Worm (Caenorhabditis elegans) whole organism, young adult: ENCODE results near the gene B0563.8.
A peak's percentile ranks its signal among the peaks of the same experiment; 100 is the strongest.

Experiments used
- B0019.2 ChIP-seq: fragments of 200-800 bp; sonication (Bioruptor generic); conservative IDR thresholded peaks from 2 replicates; pipeline ENCODE4 v1.3.6; 2022; ENCODE audit warnings: missing genetic modification reagents, missing genetic modification characterization, missing compliant biosample characterization
- B0035.1 ChIP-seq: sonication (generic microtip); optimal IDR thresholded peaks from 2 replicates; lab custom pipeline; 2016; ENCODE audit warnings: missing genetic modification characterization, mild to moderate bottlenecking, missing compliant biosample characterization, missing genotype, missing genetic modification reagents
- C06A6.2 ChIP-seq: fragments of 200-800 bp; sonication (Bioruptor generic); conservative IDR thresholded peaks from 2 replicates; pipeline ENCODE4 v1.3.6; 2022; ENCODE audit warnings: missing genetic modification characterization, missing compliant biosample characterization
- C17E4.6 ChIP-seq: fragments of 200-800 bp; sonication (Bioruptor generic); IDR thresholded peaks from 2 replicates; pipeline ENCODE4 v1.3.6; 2022; ENCODE audit warnings: missing genetic modification reagents, missing genetic modification characterization, missing compliant biosample characterization
- F37B4.10 ChIP-seq: fragments of 200-800 bp; sonication (Bioruptor generic); IDR thresholded peaks from 2 replicates; pipeline ENCODE4 v1.3.6; 2022; ENCODE audit warnings: missing genetic modification characterization, missing compliant biosample characterization
- F39B2.1 ChIP-seq: fragments of 200-800 bp; sonication (Bioruptor generic); IDR thresholded peaks from 2 replicates; pipeline ENCODE4 v1.3.6; 2022; ENCODE audit warnings: missing genetic modification reagents, missing genetic modification characterization, missing compliant biosample characterization
- F49E8.2 ChIP-seq: sonication (generic microtip); optimal IDR thresholded peaks from 3 replicates; lab custom pipeline; 2017; ENCODE audit warnings: missing genetic modification characterization, mild to moderate bottlenecking, missing compliant biosample characterization, antibody characterized with exemption, moderate library complexity; ENCODE audit not compliant: insufficient read depth
- F55B11.4 ChIP-seq: sonication (generic microtip); optimal IDR thresholded peaks from 2 replicates; lab custom pipeline; 2016; ENCODE audit warnings: missing compliant biosample characterization, missing genetic modification characterization, borderline replicate concordance; ENCODE audit not compliant: insufficient read depth
- F57A8.1 ChIP-seq: fragments of 200-800 bp; sonication (Bioruptor generic); optimal IDR thresholded peaks from 2 replicates; lab custom pipeline; 2018; ENCODE audit warnings: mild to moderate bottlenecking, missing genetic modification characterization, moderate library complexity, missing compliant biosample characterization
- F57C9.4 ChIP-seq: sonication (generic microtip); optimal IDR thresholded peaks from 2 replicates; lab custom pipeline; 2017; ENCODE audit warnings: mild to moderate bottlenecking, missing genetic modification characterization, missing compliant biosample characterization
- K11D2.4 ChIP-seq: fragments of 200-800 bp; sonication (Bioruptor generic); IDR thresholded peaks from 2 replicates; pipeline ENCODE4 v1.3.6; 2022; ENCODE audit warnings: missing genetic modification reagents, missing genetic modification characterization, missing compliant biosample characterization
- K12H6.12 ChIP-seq: fragments of 200-800 bp; sonication (Bioruptor generic); optimal IDR thresholded peaks from 2 replicates; lab custom pipeline; 2018; ENCODE audit warnings: mild to moderate bottlenecking, missing genetic modification characterization, missing compliant biosample characterization
- T07F8.4 ChIP-seq: sonication (generic microtip); optimal IDR thresholded peaks from 2 replicates; lab custom pipeline; 2016; ENCODE audit warnings: mild to moderate bottlenecking, missing genetic modification characterization, moderate library complexity, missing compliant biosample characterization
- Y53F4B.3 ChIP-seq: fragments of 200-800 bp; sonication (Bioruptor generic); IDR thresholded peaks from 2 replicates; pipeline ENCODE4 v1.3.6; 2022; ENCODE audit warnings: missing genetic modification reagents, missing genetic modification characterization, missing compliant biosample characterization
- Y67H2A.10 ChIP-seq: fragments of 200-800 bp; sonication (Bioruptor generic); conservative IDR thresholded peaks from 2 replicates; pipeline ENCODE4 v1.3.6; 2022; ENCODE audit warnings: missing genetic modification reagents, missing genetic modification characterization, missing compliant biosample characterization
- ZK185.1 ChIP-seq: sonication (generic microtip); optimal IDR thresholded peaks from 2 replicates; lab custom pipeline; 2016; ENCODE audit warnings: mild to moderate bottlenecking, missing genetic modification characterization, missing compliant biosample characterization; ENCODE audit not compliant: poor library complexity, severe bottlenecking
- aptf-2 ChIP-seq: fragments of 200-800 bp; sonication (Bioruptor generic); conservative IDR thresholded peaks from 2 replicates; pipeline ENCODE4 v1.3.6; 2022; ENCODE audit warnings: missing genetic modification reagents, missing genetic modification characterization, missing compliant biosample characterization
- attf-5 ChIP-seq: fragments of 200-800 bp; sonication (Bioruptor generic); optimal IDR thresholded peaks from 2 replicates; lab custom pipeline; 2018; ENCODE audit warnings: mild to moderate bottlenecking, missing genetic modification characterization, missing compliant biosample characterization
- bed-1 ChIP-seq: fragments of 200-800 bp; sonication (Bioruptor generic); IDR thresholded peaks from 2 replicates; pipeline ENCODE4 v1.3.6; 2022; ENCODE audit warnings: missing genetic modification reagents, missing genetic modification characterization, missing compliant biosample characterization
- cebp-1 ChIP-seq, 2 experiments: fragments of 200-800 bp in 1 of 2; sonication (Bioruptor generic) in 1 of 2; sonication (generic microtip) in 1 of 2; IDR thresholded peaks in 1 of 2; optimal IDR thresholded peaks in 1 of 2; 2 replicates each; pipeline versions ENCODE4 v1.3.6 to Lab custom; 2017 to 2022; ENCODE audit warnings: missing compliant biosample characterization in 2 of 2, missing genetic modification characterization in 2 of 2, mild to moderate bottlenecking in 1 of 2, missing genetic modification reagents in 1 of 2, moderate library complexity in 1 of 2
- ceh-40 ChIP-seq: fragments of 200-800 bp; sonication (Bioruptor generic); IDR thresholded peaks from 2 replicates; pipeline ENCODE4 v1.3.6; 2022; ENCODE audit warnings: missing genetic modification characterization, missing compliant biosample characterization
- ceh-79 ChIP-seq: sonication (generic microtip); optimal IDR thresholded peaks from 2 replicates; lab custom pipeline; 2017; ENCODE audit warnings: mild to moderate bottlenecking, missing genetic modification characterization, missing compliant biosample characterization
- ceh-91 ChIP-seq: fragments of 200-800 bp; sonication (Bioruptor generic); IDR thresholded peaks from 2 replicates; pipeline ENCODE4 v1.3.6; 2022; ENCODE audit warnings: missing genetic modification reagents, missing genetic modification characterization, missing compliant biosample characterization
- chd-7 ChIP-seq: sonication (generic microtip); optimal IDR thresholded peaks from 2 replicates; lab custom pipeline; 2016; ENCODE audit warnings: mild to moderate bottlenecking, missing genetic modification characterization, moderate library complexity, missing compliant biosample characterization
- die-1 ChIP-seq: sonication (generic microtip); optimal IDR thresholded peaks from 2 replicates; lab custom pipeline; 2016; ENCODE audit warnings: missing genotype, mild to moderate bottlenecking, missing genetic modification characterization, missing compliant biosample characterization
- dox-1 ChIP-seq: fragments of 200-800 bp; sonication (Bioruptor generic); IDR thresholded peaks from 2 replicates; pipeline ENCODE4 v1.3.6; 2022; ENCODE audit warnings: missing genetic modification reagents, missing genetic modification characterization, missing compliant biosample characterization
- dpff-1 ChIP-seq: sonication (generic microtip); optimal IDR thresholded peaks from 2 replicates; lab custom pipeline; 2017; ENCODE audit warnings: mild to moderate bottlenecking, missing genetic modification characterization, missing compliant biosample characterization
- efl-1 ChIP-seq: fragments of 150-350 bp; optimal IDR thresholded peaks from 2 replicates; lab custom pipeline; 2014; ENCODE audit warnings: missing biosample characterization, missing genetic modification reagents, missing genetic modification characterization
- gei-17 ChIP-seq: fragments of 200-800 bp; sonication (Bioruptor generic); optimal IDR thresholded peaks from 2 replicates; lab custom pipeline; 2018; ENCODE audit warnings: mild to moderate bottlenecking, missing genetic modification characterization, missing compliant biosample characterization
- hmg-1.2 ChIP-seq: fragments of 200-800 bp; sonication (Bioruptor generic); IDR thresholded peaks from 2 replicates; pipeline ENCODE4 v1.3.6; 2022; ENCODE audit warnings: missing genetic modification reagents, missing genetic modification characterization, missing compliant biosample characterization
- hmg-20 ChIP-seq: fragments of 200-800 bp; sonication (Bioruptor generic); IDR thresholded peaks from 2 replicates; pipeline ENCODE4 v1.3.6; 2022; ENCODE audit warnings: missing genetic modification reagents, missing genetic modification characterization, missing compliant biosample characterization
- hrde-1 ChIP-seq: sonication (generic microtip); optimal IDR thresholded peaks from 2 replicates; lab custom pipeline; 2016; ENCODE audit warnings: missing genetic modification characterization, mild to moderate bottlenecking, missing compliant biosample characterization, moderate library complexity, missing genotype, missing genetic modification reagents, borderline replicate concordance
- let-526 ChIP-seq: fragments of 200-800 bp; sonication (Bioruptor generic); IDR thresholded peaks from 2 replicates; pipeline ENCODE4 v1.3.6; 2022; ENCODE audit warnings: missing genetic modification reagents, missing genetic modification characterization, missing compliant biosample characterization
- lin-35 ChIP-seq, 3 experiments: fragments of 150-350 bp in 2 of 3; sonication (generic microtip) in 1 of 3; optimal IDR thresholded peaks; 2 replicates each; lab custom pipeline; 2014 to 2018; ENCODE audit warnings: missing biosample characterization in 3 of 3, missing genetic modification characterization in 3 of 3, missing genetic modification reagents in 3 of 3
- lin-40 ChIP-seq: sonication (generic microtip); optimal IDR thresholded peaks from 2 replicates; lab custom pipeline; 2016; ENCODE audit warnings: missing genetic modification characterization, mild to moderate bottlenecking, missing compliant biosample characterization, missing genotype, missing genetic modification reagents
- madf-10 ChIP-seq: sonication (generic microtip); optimal IDR thresholded peaks from 2 replicates; lab custom pipeline; 2016; ENCODE audit warnings: mild to moderate bottlenecking, missing genetic modification characterization, missing compliant biosample characterization
- madf-6 ChIP-seq: fragments of 200-800 bp; sonication (Bioruptor generic); IDR thresholded peaks from 2 replicates; pipeline ENCODE4 v1.3.6; 2022; ENCODE audit warnings: missing genetic modification reagents, missing genetic modification characterization, missing compliant biosample characterization
- mel-28 ChIP-seq: sonication (generic microtip); optimal IDR thresholded peaks from 2 replicates; lab custom pipeline; 2016; ENCODE audit warnings: borderline replicate concordance, mild to moderate bottlenecking, missing genetic modification characterization, missing compliant biosample characterization
- mes-4 ChIP-seq: sonication (generic microtip); optimal IDR thresholded peaks from 2 replicates; lab custom pipeline; 2016; ENCODE audit warnings: missing genotype, missing genetic modification characterization, missing compliant biosample characterization
- nfya-2 ChIP-seq: fragments of 200-800 bp; sonication (Bioruptor generic); IDR thresholded peaks from 2 replicates; pipeline ENCODE4 v1.3.6; 2022; ENCODE audit warnings: missing genetic modification reagents, missing genetic modification characterization, missing compliant biosample characterization
- nfyb-1 ChIP-seq: fragments of 200-800 bp; sonication (Bioruptor generic); IDR thresholded peaks from 2 replicates; pipeline ENCODE4 v1.3.6; 2022; ENCODE audit warnings: missing genetic modification reagents, missing genetic modification characterization, missing compliant biosample characterization
- pha-4 ChIP-seq: fragments of 150-350 bp; sonication (generic microtip); optimal IDR thresholded peaks from 2 replicates; lab custom pipeline; 2014; ENCODE audit warnings: missing biosample characterization, missing genetic modification reagents, missing genetic modification characterization
- repo-1 ChIP-seq: sonication (generic microtip); optimal IDR thresholded peaks from 2 replicates; lab custom pipeline; 2017; ENCODE audit warnings: mild to moderate bottlenecking, missing genetic modification characterization, missing compliant biosample characterization
- snpc-1.1 ChIP-seq: sonication (generic microtip); optimal IDR thresholded peaks from 2 replicates; lab custom pipeline; 2017; ENCODE audit warnings: missing genetic modification characterization, mild to moderate bottlenecking, missing compliant biosample characterization, antibody characterized with exemption, moderate library complexity, missing genotype, missing genetic modification reagents; ENCODE audit not compliant: insufficient read depth
- zfh-2 ChIP-seq: fragments of 200-800 bp; sonication (Bioruptor generic); conservative IDR thresholded peaks from 2 replicates; pipeline ENCODE4 v1.3.6; 2022; ENCODE audit warnings: missing genetic modification reagents, missing genetic modification characterization, missing compliant biosample characterization
- ztf-3 ChIP-seq: fragments of 200-800 bp; sonication (Bioruptor generic); optimal IDR thresholded peaks from 2 replicates; lab custom pipeline; 2018; ENCODE audit warnings: mild to moderate bottlenecking, missing genetic modification characterization, missing compliant biosample characterization

B0563.8 gene

ce11 chrX:9174409-9174808 is at the start of gene B0563.8:
B0563.8 (minus strand) TSS chrX:9174509.
- TF ChIP-seq C17E4.6, result no peak
- TF ChIP-seq ceh-91, result no peak
- TF ChIP-seq attf-5 (GFP tag; lab: Kevin White, UChicago), result no peak
- TF ChIP-seq Y67H2A.10 (GFP tag; lab: Robert Waterston, UW), result no peak
- no peak for TF ChIP-seq snpc-1.1 (tag; lab: Kevin White, UChicago)
- no peak for TF ChIP-seq nfyb-1
- no peak for TF ChIP-seq hmg-20 (GFP tag; lab: Robert Waterston, UW)
- TF ChIP-seq F57A8.1 (GFP tag; lab: Kevin White, UChicago), result no peak
- no peak for TF ChIP-seq K11D2.4
- TF ChIP-seq ceh-79, result no peak
- no peak for TF ChIP-seq B0019.2 (GFP tag; lab: Robert Waterston, UW)
- TF ChIP-seq pha-4 (tag; lab: Kevin White, UChicago), result no peak
- TF ChIP-seq Y53F4B.3 (GFP tag; lab: Robert Waterston, UW), result no peak
- no peak for TF ChIP-seq lin-40 (tag; lab: Kevin White, UChicago)
- TF ChIP-seq ceh-40, result no peak
- TF ChIP-seq hrde-1 (tag; lab: Kevin White, UChicago), result no peak

- TF ChIP-seq aptf-2 (GFP tag; lab: Robert Waterston, UW) (no peak), F55B11.4 (tag; lab: Kevin White, UChicago) (no peak), nfya-2 (GFP tag; lab: Robert Waterston, UW) (no peak), C17E4.6 (no peak), F39B2.1 (GFP tag; lab: Robert Waterston, UW) (no peak), mes-4 (tag; lab: Kevin White, UChicago) (no peak), F49E8.2 (tag; lab: Kevin White, UChicago) (no peak), mel-28 (tag; lab: Kevin White, UChicago) (no peak), F37B4.10 (no peak), let-526 (0 out of 2 replicates have a peak, but pooled peaks have one; percentile 28), madf-10 (tag; lab: Kevin White, UChicago) (no peak), repo-1 (no peak), ceh-40 (no peak), efl-1 (GFP tag; lab: Kevin White, UChicago) (no peak), chd-7 (tag; lab: Kevin White, UChicago) (no peak), gei-17 (GFP tag; lab: Kevin White, UChicago) (no peak), B0035.1 (no peak), dpff-1 (tag; lab: Kevin White, UChicago) (no peak), dox-1 (GFP tag; lab: Robert Waterston, UW) (no peak), zfh-2 (no peak), lin-40 (tag; lab: Kevin White, UChicago) (peak; percentile 51), bed-1 (no peak), attf-5 (GFP tag; lab: Kevin White, UChicago) (no peak), C06A6.2 (GFP tag; lab: Robert Waterston, UW) (no peak), K12H6.12 (no peak), lin-35 (GFP tag; optimal IDR thresholded peaks at IDR 0.05; lab: Kevin White, UChicago) (no peak), cebp-1 (GFP tag; IDR thresholded peaks at IDR 0.05; lab: Robert Waterston, UW) (no peak), cebp-1 (tag; optimal IDR thresholded peaks at IDR 0.05; lab: Kevin White, UChicago) (peak; percentile 70), T07F8.4 (tag; lab: Kevin White, UChicago) (no peak), die-1 (tag; lab: Kevin White, UChicago) (no peak), nfyb-1 (no peak), F57C9.4 (tag; lab: Kevin White, UChicago) (no peak), Y53F4B.3 (GFP tag; lab: Robert Waterston, UW) (no peak), madf-6 (no peak), ztf-3 (no peak), ZK185.1 (tag; lab: Kevin White, UChicago) (no peak), ceh-91 (no peak), hmg-1.2 (GFP tag; lab: Robert Waterston, UW) (no peak)
These were observed 39.6 kb upstream of the B0563.8 start, which contains the start of gene C35B8.3 for ce11 chrX:9213873-9214341. C35B8.3 (plus strand) TSS chrX:9213923.
